Fruit fly (Drosophila melanogaster) whole organism, embryonic: Measurements from ENCODE around the gene Trm7-32.

Source experiments
- Abd-B ChIP-seq: fragments of 200-800 bp; sonication (Bioruptor generic); optimal IDR thresholded peaks from 2 replicates; lab custom pipeline; 2018; ENCODE audit warnings: missing biosample characterization, mild to moderate bottlenecking, missing genetic modification characterization, moderate library complexity
- Antp ChIP-seq: fragments of 200-800 bp; sonication (Bioruptor generic); optimal IDR thresholded peaks from 3 replicates; lab custom pipeline; 2016; ENCODE audit warnings: missing biosample characterization, missing genetic modification characterization
- B-H2 ChIP-seq: fragments of 200-800 bp; sonication (Bioruptor generic); optimal IDR thresholded peaks from 2 replicates; lab custom pipeline; 2018; ENCODE audit warnings: missing biosample characterization, mild to moderate bottlenecking, missing genetic modification characterization
- CG10366 ChIP-seq: fragments of 200-800 bp; sonication (Bioruptor generic); IDR thresholded peaks from 2 replicates; pipeline ENCODE4 v1.3.6; 2022; ENCODE audit warnings: missing biosample characterization, missing genetic modification characterization
- CG10654 ChIP-seq: fragments of 200-800 bp; sonication (Bioruptor generic); optimal IDR thresholded peaks from 2 replicates; lab custom pipeline; 2016; ENCODE audit warnings: missing biosample characterization, missing genetic modification characterization
- CG12236 ChIP-seq: fragments of 200-800 bp; sonication (Bioruptor generic); optimal IDR thresholded peaks from 2 replicates; lab custom pipeline; 2016; ENCODE audit warnings: missing biosample characterization, missing genetic modification characterization
- CG12744 ChIP-seq: fragments of 200-800 bp; sonication (Bioruptor generic); optimal IDR thresholded peaks from 2 replicates; lab custom pipeline; 2016; ENCODE audit warnings: missing biosample characterization, missing genetic modification characterization
- CG1603 ChIP-seq: fragments of 200-800 bp; sonication (Bioruptor generic); optimal IDR thresholded peaks from 2 replicates; lab custom pipeline; 2019; ENCODE audit warnings: missing biosample characterization, mild to moderate bottlenecking, missing genetic modification characterization, moderate library complexity
- CG3847 ChIP-seq: fragments of 200-800 bp; sonication (Bioruptor generic); IDR thresholded peaks from 2 replicates; pipeline ENCODE4 v1.3.6; 2022; ENCODE audit warnings: missing biosample characterization, missing genetic modification characterization
- CG6854 ChIP-seq: fragments of 200-800 bp; sonication (Bioruptor generic); optimal IDR thresholded peaks from 3 replicates; lab custom pipeline; 2017; ENCODE audit warnings: missing biosample characterization, mild to moderate bottlenecking, missing genetic modification characterization
- CG8478 ChIP-seq: fragments of >200 bp; optimal IDR thresholded peaks from 2 replicates; lab custom pipeline; 2018
- CTCF ChIP-seq: fragments of 200-800 bp; sonication (Bioruptor generic); optimal IDR thresholded peaks from 2 replicates; lab custom pipeline; 2017; ENCODE audit warnings: missing biosample characterization, mild to moderate bottlenecking, missing genetic modification characterization, moderate library complexity
- Camta ChIP-seq: fragments of 200-800 bp; sonication (Bioruptor generic); optimal IDR thresholded peaks from 2 replicates; lab custom pipeline; 2016; ENCODE audit warnings: missing biosample characterization, missing genetic modification characterization
- CoRest ChIP-seq: fragments of 200-800 bp; sonication (Bioruptor generic); optimal IDR thresholded peaks from 3 replicates; lab custom pipeline; 2018; ENCODE audit warnings: missing biosample characterization, mild to moderate bottlenecking, missing genetic modification characterization, moderate library complexity
- Med ChIP-seq: fragments of 200-800 bp; sonication (Bioruptor generic); peaks from one replicate; lab custom pipeline; 2016; ENCODE audit warnings: missing biosample characterization, missing genetic modification characterization, mild to moderate bottlenecking, inconsistent platforms, moderate library complexity
- Nf-YA ChIP-seq: fragments of 200-800 bp; sonication (Bioruptor generic); IDR thresholded peaks from 2 replicates; pipeline ENCODE4 v1.3.6; 2022; ENCODE audit warnings: missing biosample characterization, missing genetic modification characterization
- Poxn ChIP-seq: fragments of 200-800 bp; sonication (Bioruptor generic); IDR thresholded peaks from 2 replicates; pipeline ENCODE4 v1.3.6; 2022; ENCODE audit warnings: missing biosample characterization, missing genetic modification characterization
- Six4 ChIP-seq: fragments of 200-800 bp; sonication (Bioruptor generic); optimal IDR thresholded peaks from 2 replicates; lab custom pipeline; 2016; ENCODE audit warnings: missing biosample characterization, missing genetic modification characterization
- Sox102F ChIP-seq: fragments of 200-800 bp; sonication (Bioruptor generic); optimal IDR thresholded peaks from 2 replicates; lab custom pipeline; 2018; ENCODE audit warnings: missing biosample characterization, mild to moderate bottlenecking, missing genetic modification characterization, moderate library complexity
- Spps ChIP-seq: fragments of 200-800 bp; sonication (Bioruptor generic); optimal IDR thresholded peaks from 2 replicates; lab custom pipeline; 2018; ENCODE audit warnings: missing biosample characterization, mild to moderate bottlenecking, missing genetic modification characterization
- amos ChIP-seq: fragments of 200-800 bp; sonication (Bioruptor generic); IDR thresholded peaks from 2 replicates; pipeline ENCODE4 v1.3.6; 2022; ENCODE audit warnings: missing biosample characterization, missing genetic modification characterization; ENCODE audit not compliant: partially characterized antibody
- ap ChIP-seq: fragments of 200-800 bp; sonication (Bioruptor generic); IDR thresholded peaks from 2 replicates; pipeline ENCODE4 v1.3.6; 2022; ENCODE audit warnings: missing biosample characterization, missing genetic modification characterization
- chinmo ChIP-seq: fragments of 200-800 bp; sonication (Bioruptor generic); IDR thresholded peaks from 4 replicates; pipeline ENCODE4 v1.3.6; 2022; ENCODE audit warnings: missing biosample characterization, missing genetic modification characterization; ENCODE audit not compliant: partially characterized antibody
- dan ChIP-seq: fragments of 200-800 bp; sonication (Bioruptor generic); IDR thresholded peaks from 2 replicates; pipeline ENCODE4 v1.3.6; 2022; ENCODE audit warnings: missing biosample characterization, missing genetic modification characterization
- fd64A ChIP-seq: fragments of 200-800 bp; sonication (Bioruptor generic); optimal IDR thresholded peaks from 3 replicates; lab custom pipeline; 2018; ENCODE audit warnings: missing biosample characterization, mild to moderate bottlenecking, missing genetic modification characterization
- mirr ChIP-seq: fragments of 200-800 bp; sonication (Bioruptor generic); optimal IDR thresholded peaks from 3 replicates; lab custom pipeline; 2018; ENCODE audit warnings: missing biosample characterization, mild to moderate bottlenecking, missing genetic modification characterization
- peb ChIP-seq: fragments of 200-800 bp; sonication (Bioruptor generic); IDR thresholded peaks from 2 replicates; pipeline ENCODE4 v1.3.6; 2022; ENCODE audit warnings: missing biosample characterization, missing genetic modification characterization
- phol ChIP-seq: fragments of 200-800 bp; sonication (Bioruptor generic); optimal IDR thresholded peaks from 3 replicates; lab custom pipeline; 2018; ENCODE audit warnings: missing biosample characterization, mild to moderate bottlenecking, missing genetic modification characterization, moderate library complexity
- pzg ChIP-seq: fragments of 200-800 bp; sonication (Bioruptor generic); optimal IDR thresholded peaks from 3 replicates; lab custom pipeline; 2018; ENCODE audit warnings: missing biosample characterization, mild to moderate bottlenecking, missing genetic modification characterization, moderate library complexity
- row ChIP-seq: fragments of 200-800 bp; sonication (Bioruptor generic); IDR thresholded peaks from 3 replicates; pipeline ENCODE4 v1.3.6; 2022; ENCODE audit warnings: missing biosample characterization, missing genetic modification characterization
- stwl ChIP-seq: fragments of 200-800 bp; sonication (Bioruptor generic); optimal IDR thresholded peaks from 3 replicates; lab custom pipeline; 2018; ENCODE audit warnings: missing biosample characterization, mild to moderate bottlenecking, missing genetic modification characterization, moderate library complexity
- trh ChIP-seq: fragments of 200-800 bp; sonication (Bioruptor generic); optimal IDR thresholded peaks from 2 replicates; lab custom pipeline; 2016; ENCODE audit warnings: missing biosample characterization, missing genetic modification characterization
- wek ChIP-seq: fragments of 200-800 bp; sonication (Bioruptor generic); optimal IDR thresholded peaks from 3 replicates; lab custom pipeline; 2018; ENCODE audit warnings: missing biosample characterization, mild to moderate bottlenecking, missing genetic modification characterization, moderate library complexity

Trm7-32 gene

dm6 chr3R:17087977-17088618 is 47.6 kb downstream of the Trm7-32 start, which contains the start of gene cal1 (continued):
- TF ChIP-seq fd64A (GFP tag; lab: Kevin White, UChicago) (no peak), ap (GFP tag; lab: Robert Waterston, UW) (no peak), CG10366 (GFP tag; lab: Robert Waterston, UW) (no peak), CG6854 (GFP tag; lab: Kevin White, UChicago) (no peak), CG8478 (lab: Kevin White, UChicago) (no peak), amos (GFP tag; lab: Robert Waterston, UW) (0 out of 2 replicates have a peak, but pooled peaks have one; percentile 26), CG12744 (GFP tag; lab: Kevin White, UChicago) (no peak), CG10654 (GFP tag; lab: Kevin White, UChicago) (no peak), peb (no peak), CG3847 (peak; percentile 32; the same call in 1 of the 2 replicates), B-H2 (GFP tag; lab: Kevin White, UChicago) (no peak), Spps (no peak), phol (tag; lab: Kevin White, UChicago) (peak; percentile 95), Camta (GFP tag; lab: Kevin White, UChicago) (no peak), mirr (GFP tag; lab: Kevin White, UChicago) (no peak), chinmo (GFP tag; lab: Robert Waterston, UW) (no peak), Sox102F (GFP tag; lab: Kevin White, UChicago) (no peak), Abd-B (GFP tag; lab: Kevin White, UChicago) (peak; percentile 33), Antp (no peak), pzg (GFP tag; lab: Kevin White, UChicago) (peak; percentile 60), row (GFP tag; lab: Robert Waterston, UW) (peak; percentile 49), CTCF (GFP tag; lab: Kevin White, UChicago) (peak; percentile 4), CoRest (tag; lab: Kevin White, UChicago) (peak; percentile 38), Med (no peak), wek (GFP tag; lab: Kevin White, UChicago) (no peak), stwl (tag; lab: Kevin White, UChicago) (peak; percentile 40), Nf-YA (GFP tag; lab: Robert Waterston, UW) (no peak), trh (GFP tag; lab: Kevin White, UChicago) (no peak), CG12236 (GFP tag; lab: Kevin White, UChicago) (no peak), dan (GFP tag; lab: Robert Waterston, UW) (no peak), Poxn (GFP tag; lab: Robert Waterston, UW) (no peak), CG1603 (no peak), Six4 (GFP tag; lab: Kevin White, UChicago) (no peak)
